Worm (Caenorhabditis elegans): ENCODE results near the gene F47B8.5.
"Not testable (repeated sequence)": the region's sequence is repeated elsewhere in the genome, so short reads cannot be mapped to it uniquely, and the experiment has no call there.

DNA sequence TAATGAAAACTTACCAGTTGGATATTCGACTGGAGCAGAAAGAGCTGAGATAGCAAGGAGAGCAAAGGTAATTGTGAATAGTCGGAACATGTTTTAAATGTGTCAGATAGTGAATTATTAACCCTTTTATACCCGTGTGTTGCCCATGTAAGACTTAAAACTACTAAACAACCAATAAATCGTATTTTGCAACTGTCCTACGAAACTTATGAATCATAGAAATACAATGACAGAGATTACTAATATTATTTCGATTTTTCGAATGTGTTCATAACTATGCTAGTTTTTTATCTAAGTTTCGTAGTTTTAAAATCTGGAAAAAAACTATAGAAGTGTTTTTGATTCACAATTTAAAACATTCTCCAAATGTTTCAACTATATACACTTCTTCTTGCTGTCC is 20.9 kb downstream of the F47B8.5 start, which contains the start of gene spig-4:
- TF ChIP-seq hlh-4 (tag; optimal IDR thresholded peaks at IDR 0.05); ceh-82 (tag; optimal IDR thresholded peaks at IDR 0.05); Y116A8C.19 (tag; optimal IDR thresholded peaks at IDR 0.05; ENCODE audit: borderline replicate concordance): not testable (repeated sequence)
